Worm (Caenorhabditis elegans) whole organism, late embryonic: ENCODE data around the gene F38B7.17.

Experiments
- C08G9.2 ChIP-seq: sonication (generic microtip); optimal IDR thresholded peaks from 2 replicates; lab custom pipeline; 2016; ENCODE audit warnings: mild to moderate bottlenecking, missing genetic modification characterization, moderate library complexity, missing compliant biosample characterization
- C38D4.7 ChIP-seq: fragments of 200-800 bp; sonication (Bioruptor generic); optimal IDR thresholded peaks from 2 replicates; lab custom pipeline; 2018; ENCODE audit warnings: mild to moderate bottlenecking, missing genetic modification characterization, moderate library complexity, missing compliant biosample characterization
- K02D7.2 ChIP-seq: sonication (generic microtip); optimal IDR thresholded peaks from 2 replicates; lab custom pipeline; 2017; ENCODE audit warnings: mild to moderate bottlenecking, missing genetic modification characterization, missing compliant biosample characterization
- Y22D7AL.16 ChIP-seq: sonication (generic microtip); optimal IDR thresholded peaks from 2 replicates; lab custom pipeline; 2016; ENCODE audit warnings: missing genetic modification characterization, missing compliant biosample characterization
- ahr-1 ChIP-seq: sonication (generic microtip); optimal IDR thresholded peaks from 2 replicates; lab custom pipeline; 2016; ENCODE audit warnings: missing genetic modification characterization, missing compliant biosample characterization
- ceh-18 ChIP-seq: sonication (generic microtip); optimal IDR thresholded peaks from 2 replicates; lab custom pipeline; 2016; ENCODE audit warnings: missing genetic modification characterization, missing compliant biosample characterization
- ceh-19 ChIP-seq: fragments of 200-800 bp; sonication (Bioruptor generic); optimal IDR thresholded peaks from 2 replicates; lab custom pipeline; 2018; ENCODE audit warnings: mild to moderate bottlenecking, missing genetic modification characterization, missing compliant biosample characterization
- ceh-24 ChIP-seq: sonication (generic microtip); optimal IDR thresholded peaks from 2 replicates; lab custom pipeline; 2016; ENCODE audit warnings: mild to moderate bottlenecking, missing genetic modification characterization, missing compliant biosample characterization
- ceh-30 ChIP-seq: fragments of 150-350 bp; optimal IDR thresholded peaks from 2 replicates; lab custom pipeline; 2014; ENCODE audit warnings: missing biosample characterization, missing genetic modification characterization
- ceh-31 ChIP-seq: sonication (generic microtip); optimal IDR thresholded peaks from 2 replicates; lab custom pipeline; 2016; ENCODE audit warnings: missing genetic modification characterization, missing compliant biosample characterization
- ceh-34 ChIP-seq: sonication (generic microtip); optimal IDR thresholded peaks from 2 replicates; lab custom pipeline; 2016; ENCODE audit warnings: mild to moderate bottlenecking, missing genetic modification characterization, missing compliant biosample characterization
- ceh-45 ChIP-seq: fragments of 200-800 bp; sonication (Bioruptor generic); IDR thresholded peaks from 2 replicates; pipeline ENCODE4 v1.3.6; 2022; ENCODE audit warnings: missing genetic modification reagents, missing genetic modification characterization, missing compliant biosample characterization
- ceh-6 ChIP-seq: fragments of 200-800 bp; sonication (Bioruptor generic); optimal IDR thresholded peaks from 2 replicates; lab custom pipeline; 2018; ENCODE audit warnings: mild to moderate bottlenecking, missing genetic modification characterization, missing compliant biosample characterization
- ceh-9 ChIP-seq: sonication (generic microtip); optimal IDR thresholded peaks from 2 replicates; lab custom pipeline; 2016; ENCODE audit warnings: mild to moderate bottlenecking, missing genetic modification characterization, inconsistent platforms, missing compliant biosample characterization
- che-1 ChIP-seq: sonication (generic microtip); optimal IDR thresholded peaks from 2 replicates; lab custom pipeline; 2016; ENCODE audit warnings: mild to moderate bottlenecking, missing genetic modification characterization, missing compliant biosample characterization
- dve-1 ChIP-seq: sonication (generic microtip); optimal IDR thresholded peaks from 2 replicates; lab custom pipeline; 2017; ENCODE audit warnings: antibody characterized with exemption, mild to moderate bottlenecking, missing genetic modification characterization, missing compliant biosample characterization
- ets-4 ChIP-seq: sonication (generic microtip); optimal IDR thresholded peaks from 2 replicates; lab custom pipeline; 2016; ENCODE audit warnings: missing genetic modification characterization, missing compliant biosample characterization
- eyg-1 ChIP-seq: sonication (generic microtip); optimal IDR thresholded peaks from 2 replicates; lab custom pipeline; 2016; ENCODE audit warnings: missing genotype, missing genetic modification characterization, missing compliant biosample characterization
- fkh-10 ChIP-seq: fragments of 150-350 bp; optimal IDR thresholded peaks from 2 replicates; lab custom pipeline; 2014; ENCODE audit warnings: missing biosample characterization, missing genetic modification reagents, missing genetic modification characterization
- fkh-6 ChIP-seq: sonication (generic microtip); optimal IDR thresholded peaks from 2 replicates; lab custom pipeline; 2016; ENCODE audit warnings: missing genetic modification characterization, missing compliant biosample characterization
- gmeb-2 ChIP-seq: sonication (generic microtip); optimal IDR thresholded peaks from 2 replicates; lab custom pipeline; 2016; ENCODE audit warnings: missing genetic modification characterization, inconsistent platforms, missing compliant biosample characterization
- hlh-13 ChIP-seq: fragments of 200-800 bp; sonication (Bioruptor generic); optimal IDR thresholded peaks from 2 replicates; lab custom pipeline; 2018; ENCODE audit warnings: mild to moderate bottlenecking, missing genetic modification characterization, missing compliant biosample characterization
- hlh-6 ChIP-seq: sonication (generic microtip); optimal IDR thresholded peaks from 2 replicates; lab custom pipeline; 2016; ENCODE audit warnings: missing genotype, missing genetic modification characterization, missing compliant biosample characterization
- hlh-8 ChIP-seq: sonication (generic microtip); optimal IDR thresholded peaks from 2 replicates; lab custom pipeline; 2016; ENCODE audit warnings: missing genotype, missing genetic modification characterization, missing compliant biosample characterization
- lin-11 ChIP-seq: fragments of 200-800 bp; sonication (Bioruptor generic); optimal IDR thresholded peaks from 2 replicates; lab custom pipeline; 2018; ENCODE audit warnings: mild to moderate bottlenecking, missing genetic modification characterization, missing compliant biosample characterization
- nhr-11 ChIP-seq: fragments of 150-350 bp; optimal IDR thresholded peaks from 2 replicates; lab custom pipeline; 2014; ENCODE audit warnings: missing biosample characterization, missing genetic modification characterization
- nhr-232 ChIP-seq: sonication (generic microtip); optimal IDR thresholded peaks from 2 replicates; lab custom pipeline; 2016; ENCODE audit warnings: missing genetic modification characterization, missing compliant biosample characterization
- odd-2 ChIP-seq: sonication (generic microtip); optimal IDR thresholded peaks from 2 replicates; lab custom pipeline; 2017; ENCODE audit warnings: antibody characterized with exemption, mild to moderate bottlenecking, missing genetic modification characterization, missing compliant biosample characterization
- pag-3 ChIP-seq: sonication (generic microtip); optimal IDR thresholded peaks from 2 replicates; lab custom pipeline; 2016; ENCODE audit warnings: missing compliant biosample characterization, missing genetic modification characterization, borderline replicate concordance
- pat-9 ChIP-seq: fragments of 200-800 bp; sonication (Bioruptor generic); optimal IDR thresholded peaks from 2 replicates; lab custom pipeline; 2018; ENCODE audit warnings: mild to moderate bottlenecking, missing genetic modification characterization, moderate library complexity, missing compliant biosample characterization
- pax-1 ChIP-seq: fragments of 150-350 bp; optimal IDR thresholded peaks from 2 replicates; lab custom pipeline; 2014; ENCODE audit warnings: missing biosample characterization, missing genetic modification characterization
- pha-2 ChIP-seq: sonication (generic microtip); optimal IDR thresholded peaks from 2 replicates; lab custom pipeline; 2017; ENCODE audit warnings: mild to moderate bottlenecking, missing genetic modification characterization, missing compliant biosample characterization
- pqm-1 ChIP-seq: sonication (generic microtip); optimal IDR thresholded peaks from 2 replicates; lab custom pipeline; 2016; ENCODE audit warnings: missing genetic modification characterization, missing compliant biosample characterization
- pros-1 ChIP-seq: fragments of 150-350 bp; optimal IDR thresholded peaks from 2 replicates; lab custom pipeline; 2014; ENCODE audit warnings: missing biosample characterization, missing genetic modification reagents, missing genetic modification characterization
- sdc-2 ChIP-seq: sonication (generic microtip); optimal IDR thresholded peaks from 2 replicates; lab custom pipeline; 2016; ENCODE audit warnings: missing genotype, missing genetic modification characterization, missing compliant biosample characterization
- sox-2 ChIP-seq: fragments of 200-800 bp; sonication (Bioruptor generic); IDR thresholded peaks from 2 replicates; pipeline ENCODE4 v1.3.6; 2022; ENCODE audit warnings: missing genetic modification reagents, missing genetic modification characterization, missing compliant biosample characterization
- sox-4 ChIP-seq: sonication (generic microtip); optimal IDR thresholded peaks from 2 replicates; lab custom pipeline; 2017; ENCODE audit warnings: mild to moderate bottlenecking, missing genetic modification characterization, inconsistent platforms, missing compliant biosample characterization
- tbx-2 ChIP-seq: sonication (generic microtip); optimal IDR thresholded peaks from 2 replicates; lab custom pipeline; 2016; ENCODE audit warnings: missing genetic modification characterization, missing compliant biosample characterization
- ttx-3 ChIP-seq: sonication (generic microtip); optimal IDR thresholded peaks from 2 replicates; lab custom pipeline; 2016; ENCODE audit warnings: missing genetic modification reagents, missing genetic modification characterization, missing compliant biosample characterization
- unc-42 ChIP-seq: sonication (generic microtip); optimal IDR thresholded peaks from 2 replicates; lab custom pipeline; 2016; ENCODE audit warnings: missing genotype, missing genetic modification characterization, missing compliant biosample characterization
- unc-55 ChIP-seq: sonication (generic microtip); optimal IDR thresholded peaks from 2 replicates; lab custom pipeline; 2017; ENCODE audit warnings: missing biosample characterization, missing genetic modification reagents, missing genetic modification characterization
- unc-86 ChIP-seq: sonication (generic microtip); optimal IDR thresholded peaks from 2 replicates; lab custom pipeline; 2016; ENCODE audit warnings: missing genetic modification characterization, missing compliant biosample characterization
- ztf-16 ChIP-seq: sonication (generic microtip); optimal IDR thresholded peaks from 2 replicates; lab custom pipeline; 2017; ENCODE audit warnings: missing genetic modification characterization, missing compliant biosample characterization

F38B7.17 gene

ce11 chrV:11521448-11521847 lies 27.3 kb downstream of the F38B7.17 start, which contains the start of gene pafo-1 (continued):
- no peak for TF ChIP-seq hlh-13 (GFP tag; lab: Kevin White, UChicago)
- TF ChIP-seq unc-42 (tag; lab: Kevin White, UChicago): no peak
- no peak for TF ChIP-seq ceh-30 (tag; lab: Kevin White, UChicago)
- no peak for TF ChIP-seq pha-2 (tag; lab: Kevin White, UChicago)
- peak; percentile 57 for TF ChIP-seq tbx-2 (tag; lab: Kevin White, UChicago)
- no peak for TF ChIP-seq pag-3 (tag; lab: Kevin White, UChicago)
- no peak for TF ChIP-seq ceh-34
- peak; percentile 12 for TF ChIP-seq ttx-3
- peak; percentile 30 for TF ChIP-seq C38D4.7 (GFP tag; lab: Kevin White, UChicago)
- no peak for TF ChIP-seq Y22D7AL.16 (tag; lab: Kevin White, UChicago)
- peak; percentile 34 for TF ChIP-seq sox-4 (tag; lab: Kevin White, UChicago)
- no peak for TF ChIP-seq pqm-1
- no peak for TF ChIP-seq K02D7.2
- TF ChIP-seq unc-86 (tag; lab: Kevin White, UChicago): peak; percentile 52
- peak; percentile 63 for TF ChIP-seq che-1 (tag; lab: Kevin White, UChicago)
- TF ChIP-seq nhr-232 (tag; lab: Kevin White, UChicago): no peak
- no peak for TF ChIP-seq nhr-11 (tag; lab: Kevin White, UChicago)
- TF ChIP-seq ets-4: peak; percentile 9
- no peak for TF ChIP-seq ceh-24
- peak; percentile 40 for TF ChIP-seq lin-11 (tag; lab: Kevin White, UChicago)
- TF ChIP-seq sox-2: 0 out of 2 replicates have a peak, but pooled peaks have one; percentile 33
- peak; percentile 43 for TF ChIP-seq ceh-31 (tag; lab: Kevin White, UChicago)
- TF ChIP-seq eyg-1 (tag; lab: Kevin White, UChicago): no peak
- no peak for TF ChIP-seq C08G9.2 (tag; lab: Kevin White, UChicago)
- no peak for TF ChIP-seq sdc-2 (tag; lab: Kevin White, UChicago)
- TF ChIP-seq ceh-9 (tag; lab: Kevin White, UChicago): no peak
- no peak for TF ChIP-seq hlh-6 (tag; lab: Kevin White, UChicago)
- TF ChIP-seq ceh-45: no peak
- no peak for TF ChIP-seq hlh-8 (tag; lab: Kevin White, UChicago)
- peak; percentile 27 for TF ChIP-seq dve-1
- TF ChIP-seq fkh-6: no peak
- TF ChIP-seq unc-55 (GFP tag; lab: Kevin White, UChicago): peak; percentile 53
- TF ChIP-seq ztf-16 (tag; lab: Kevin White, UChicago): peak; percentile 57
- no peak for TF ChIP-seq ceh-19 (GFP tag; lab: Kevin White, UChicago)

- TF ChIP-seq pax-1 (no peak), Y22D7AL.16 (tag; lab: Kevin White, UChicago) (no peak), ahr-1 (tag; lab: Kevin White, UChicago) (no peak), odd-2 (tag; lab: Kevin White, UChicago) (no peak), sox-4 (tag; lab: Kevin White, UChicago) (no peak), pros-1 (tag; lab: Kevin White, UChicago) (no peak), ceh-6 (GFP tag; lab: Kevin White, UChicago) (no peak), fkh-10 (GFP tag; lab: Kevin White, UChicago) (no peak), ceh-45 (no peak), pag-3 (tag; lab: Kevin White, UChicago) (no peak), gmeb-2 (no peak), ceh-18 (tag; lab: Kevin White, UChicago) (no peak), hlh-6 (tag; lab: Kevin White, UChicago) (no peak), pat-9 (tag; lab: Kevin White, UChicago) (no peak), C38D4.7 (GFP tag; lab: Kevin White, UChicago) (no peak), dve-1 (no peak)
Observed at ce11 chrV:11520215-11520614, 28.5 kb downstream of the F38B7.17 start, which contains the start of the genes C55A6.11 and C55A6.7. TSS of gene C55A6.11 (plus strand) at chrV:11520515. TSS of gene C55A6.7 (minus strand) at chrV:11520530.
